Fruit fly (Drosophila melanogaster): ENCODE results near the gene CG11034.

- no peak for TF ChIP-seq CG14710 (tag; optimal IDR thresholded peaks at IDR 0.05)
- TF ChIP-seq hb (GFP tag; IDR thresholded peaks at IDR 0.05; ENCODE audit: partially characterized antibody), result no peak
- TF ChIP-seq CG11695 (GFP tag; IDR thresholded peaks at IDR 0.05), result no peak
- no peak for TF ChIP-seq Ravus (GFP tag; IDR thresholded peaks at IDR 0.05)
- TF ChIP-seq Sox102F (GFP tag; optimal IDR thresholded peaks at IDR 0.05), result no peak
- no peak for TF ChIP-seq CG34376 (GFP tag; optimal IDR thresholded peaks at IDR 0.05)
- no peak for TF ChIP-seq ttk (GFP tag; IDR thresholded peaks at IDR 0.05)
- no peak for TF ChIP-seq CG11504 (tag; optimal IDR thresholded peaks at IDR 0.05)
- no peak for TF ChIP-seq tap (tag; optimal IDR thresholded peaks at IDR 0.05)
- no peak for TF ChIP-seq Sry-δ (GFP tag; optimal IDR thresholded peaks at IDR 0.05)
- TF ChIP-seq CG10321 (GFP tag; IDR thresholded peaks at IDR 0.05), result no peak
These were observed 21.5 kb upstream of the CG11034 start, which contains the start of gene CG31913 for dm6 chr2L:5783731-5784130.

Measured in whole organism, embryonic.